Fruit fly (Drosophila melanogaster) whole organism: ENCODE results near the gene Sfp24Bc.

ENCODE experiments used
- CG8478 ChIP-seq: fragments of >200 bp; optimal IDR thresholded peaks from 2 replicates; lab custom pipeline; 2018; ENCODE audit warnings: inconsistent platforms
- pan ChIP-seq: fragments of >200 bp; optimal IDR thresholded peaks from 2 replicates; lab custom pipeline; 2017
- psq ChIP-seq: fragments of >200 bp; optimal IDR thresholded peaks from 2 replicates; lab custom pipeline; 2017

DNA sequence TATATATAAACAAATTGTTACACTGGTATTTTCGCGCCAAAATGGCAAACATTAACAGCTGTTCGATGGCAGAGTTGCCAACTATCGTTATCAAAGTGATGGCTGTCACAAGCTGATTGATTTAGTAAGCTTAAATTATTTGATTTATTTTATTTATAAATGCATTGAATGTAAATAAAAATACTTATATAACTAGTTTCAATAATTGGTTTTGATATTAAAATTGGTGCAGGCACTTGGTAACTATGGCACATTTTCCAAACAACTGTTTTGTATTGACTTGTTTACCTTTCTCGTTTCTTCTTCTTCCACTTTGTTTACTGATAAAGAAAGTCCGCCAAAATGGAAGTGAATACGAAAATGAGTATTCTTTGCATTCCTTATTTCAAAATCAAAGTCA is 41.3 kb upstream of the Sfp24Bc start, which contains the start of gene cutlet:
- TF ChIP-seq pan = no peak
- TF ChIP-seq CG8478 (lab: Kevin White, UChicago) = no peak
- no peak for TF ChIP-seq psq (lab: Kevin White, UChicago)
